Fruit fly (Drosophila melanogaster) whole organism, adult: Measurements from ENCODE around the gene BomBc3.

ENCODE experiments used
- CG11617 ChIP-seq: fragments of 200-800 bp; sonication (Bioruptor generic); optimal IDR thresholded peaks from 2 replicates; lab custom pipeline; 2017; ENCODE audit warnings: mild to moderate bottlenecking, missing biosample characterization, missing genetic modification reagents, missing genetic modification characterization
- CG12768 ChIP-seq: fragments of 200-800 bp; sonication (Bioruptor generic); optimal IDR thresholded peaks from 2 replicates; lab custom pipeline; 2017; ENCODE audit warnings: missing biosample characterization, missing genetic modification characterization, mild to moderate bottlenecking, moderate library complexity, missing genetic modification reagents
- CG14711 ChIP-seq: fragments of 200-800 bp; sonication (Bioruptor generic); optimal IDR thresholded peaks from 2 replicates; lab custom pipeline; 2018; ENCODE audit warnings: missing biosample characterization, mild to moderate bottlenecking, missing genetic modification characterization, moderate library complexity
- CG1620 ChIP-seq: fragments of 200-800 bp; sonication (Bioruptor generic); optimal IDR thresholded peaks from 2 replicates; lab custom pipeline; 2016; ENCODE audit warnings: missing biosample characterization, missing genetic modification characterization
- CG33017 ChIP-seq: fragments of 200-800 bp; sonication (Bioruptor generic); optimal IDR thresholded peaks from 2 replicates; lab custom pipeline; 2018; ENCODE audit warnings: missing biosample characterization, mild to moderate bottlenecking, missing genetic modification characterization, moderate library complexity
- CG5204 ChIP-seq: fragments of 200-800 bp; sonication (Bioruptor generic); optimal IDR thresholded peaks from 2 replicates; lab custom pipeline; 2016; ENCODE audit warnings: missing biosample characterization, missing genetic modification characterization
- CG7045 ChIP-seq: fragments of 200-800 bp; sonication (Bioruptor generic); optimal IDR thresholded peaks from 2 replicates; lab custom pipeline; 2017; ENCODE audit warnings: missing biosample characterization, mild to moderate bottlenecking, missing genetic modification characterization
- CG7101 ChIP-seq: fragments of 200-800 bp; sonication (Bioruptor generic); optimal IDR thresholded peaks from 2 replicates; lab custom pipeline; 2018; ENCODE audit warnings: missing biosample characterization, mild to moderate bottlenecking, missing genetic modification characterization, moderate library complexity
- Clk ChIP-seq: fragments of 200-800 bp; sonication (Bioruptor generic); optimal IDR thresholded peaks from 2 replicates; lab custom pipeline; 2017; ENCODE audit warnings: missing biosample characterization, missing genetic modification characterization
- Crg-1 ChIP-seq: fragments of 200-800 bp; sonication (Bioruptor generic); optimal IDR thresholded peaks from 2 replicates; lab custom pipeline; 2016; ENCODE audit warnings: missing biosample characterization, missing genetic modification characterization
- Hr96 ChIP-seq: fragments of 200-800 bp; sonication (Bioruptor generic); optimal IDR thresholded peaks from 2 replicates; lab custom pipeline; 2016; ENCODE audit warnings: missing biosample characterization, missing genetic modification characterization
- Mnt ChIP-seq: fragments of 200-800 bp; sonication (Bioruptor generic); optimal IDR thresholded peaks from 2 replicates; lab custom pipeline; 2016; ENCODE audit warnings: missing biosample characterization, mild to moderate bottlenecking, missing genetic modification characterization
- bab1 ChIP-seq: fragments of 200-800 bp; sonication (Bioruptor generic); optimal IDR thresholded peaks from 3 replicates; lab custom pipeline; 2019; ENCODE audit warnings: missing biosample characterization, mild to moderate bottlenecking, missing genetic modification characterization, moderate library complexity
- cic ChIP-seq: fragments of 200-800 bp; sonication (Bioruptor generic); optimal IDR thresholded peaks from 2 replicates; lab custom pipeline; 2017; ENCODE audit warnings: missing biosample characterization, mild to moderate bottlenecking, missing genetic modification characterization, moderate library complexity
- cnc ChIP-seq, 2 experiments: fragments of >200 bp; optimal IDR thresholded peaks; 2 replicates each; lab custom pipeline; 2017
- kay ChIP-seq: fragments of 200-800 bp; sonication (Bioruptor generic); peaks from one replicate; lab custom pipeline; 2016; ENCODE audit warnings: missing biosample characterization, missing genetic modification characterization, borderline replicate concordance
- ovo ChIP-seq: fragments of 200-800 bp; sonication (Bioruptor generic); optimal IDR thresholded peaks from 2 replicates; lab custom pipeline; 2016; ENCODE audit warnings: missing biosample characterization, missing genetic modification characterization
- pad ChIP-seq: fragments of 200-800 bp; sonication (Bioruptor generic); optimal IDR thresholded peaks from 3 replicates; lab custom pipeline; 2017; ENCODE audit warnings: missing biosample characterization, missing genetic modification characterization, mild to moderate bottlenecking, moderate library complexity, missing genetic modification reagents
- tj ChIP-seq: fragments of 200-800 bp; sonication (Bioruptor generic); optimal IDR thresholded peaks from 3 replicates; lab custom pipeline; 2017; ENCODE audit warnings: missing biosample characterization, mild to moderate bottlenecking, missing genetic modification characterization, moderate library complexity
- toe ChIP-seq: fragments of 200-800 bp; sonication (Bioruptor generic); optimal IDR thresholded peaks from 2 replicates; lab custom pipeline; 2016; ENCODE audit warnings: missing biosample characterization, missing genetic modification characterization

Gene BomBc3

DNA sequence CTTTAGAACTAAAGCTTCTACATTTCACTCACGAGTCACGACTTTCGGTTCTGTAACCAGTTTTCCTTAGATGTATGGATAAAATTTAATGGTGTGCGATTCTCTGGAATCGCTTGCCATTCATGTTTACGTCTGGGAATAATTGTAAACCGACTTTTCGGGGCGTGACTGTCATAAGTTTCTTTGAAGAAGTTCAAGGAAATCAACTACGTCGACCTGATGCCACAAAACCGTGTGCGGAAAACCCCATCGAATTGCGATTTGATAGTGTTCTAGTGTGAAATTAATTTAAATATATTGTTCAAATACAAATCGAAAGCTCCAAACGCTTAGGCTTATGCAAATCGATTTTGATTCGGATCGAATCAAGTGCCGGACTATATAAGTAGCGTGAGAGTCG lies at the start of gene BomBc3:
BomBc3 (plus strand) TSS at position 301 of the 400 bp plus-strand sequence.
- TF ChIP-seq cic (GFP tag; lab: Kevin White, UChicago) (no peak), pad (no peak), Mnt (GFP tag; lab: Kevin White, UChicago) (no peak), Hr96 (GFP tag; lab: Kevin White, UChicago) (no peak), cnc (optimal IDR thresholded peaks at IDR 0.05; lab: Kevin White, UChicago) (no peak), Crg-1 (GFP tag; lab: Kevin White, UChicago) (no peak), toe (GFP tag; lab: Kevin White, UChicago) (no peak), CG11617 (GFP tag; lab: Kevin White, UChicago) (no peak), CG33017 (no peak), CG12768 (GFP tag; lab: Kevin White, UChicago) (no peak), tj (GFP tag; lab: Kevin White, UChicago) (no peak), CG7101 (tag; lab: Kevin White, UChicago) (no peak), bab1 (GFP tag; lab: Kevin White, UChicago) (no peak), CG14711 (tag; lab: Kevin White, UChicago) (no peak)

DNA sequence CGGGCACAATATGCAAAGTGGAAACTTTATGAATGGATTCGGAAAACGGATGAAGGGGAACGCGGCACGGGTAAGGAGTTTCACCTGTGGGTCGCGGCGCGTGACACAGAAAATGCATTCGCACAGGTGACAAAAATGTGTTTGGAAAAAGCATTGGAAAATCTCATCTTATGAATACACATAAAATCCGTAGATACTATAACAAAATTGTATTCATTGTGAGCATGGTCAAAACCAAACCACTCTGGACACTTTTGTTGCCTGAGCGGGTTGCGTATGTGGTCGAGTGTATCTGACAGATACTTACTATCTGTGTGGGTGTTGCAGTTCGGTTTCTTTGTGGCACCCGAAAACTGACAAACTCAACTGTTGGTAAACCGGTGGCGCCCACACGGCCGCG lies 47.4 kb upstream of the BomBc3 start:
- no peak for TF ChIP-seq toe (GFP tag; lab: Kevin White, UChicago)

DNA sequence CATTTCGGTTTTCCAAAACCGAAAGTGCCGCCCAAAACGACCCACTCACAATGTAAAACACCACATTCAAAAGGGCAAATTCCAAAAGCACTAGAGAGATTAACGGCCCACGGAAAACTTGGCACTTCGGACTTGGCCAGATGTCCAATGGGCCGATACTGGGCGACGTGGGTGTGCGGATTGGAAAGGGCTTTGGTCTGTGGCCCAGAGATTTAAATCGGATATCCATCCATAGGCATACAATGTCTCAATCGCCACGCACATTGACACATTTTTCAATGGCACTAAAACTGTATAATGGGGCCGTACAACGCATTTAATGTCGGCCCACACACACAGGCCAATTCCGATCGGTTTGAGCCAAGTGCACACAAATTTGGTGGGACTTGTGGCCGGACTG lies 46.5 kb upstream of the BomBc3 start:
- no peak for TF ChIP-seq cic (GFP tag; lab: Kevin White, UChicago)
- no peak for TF ChIP-seq kay
- TF ChIP-seq CG12768 (GFP tag; lab: Kevin White, UChicago): no peak
- TF ChIP-seq CG7045 (GFP tag; lab: Kevin White, UChicago): no peak
- TF ChIP-seq toe (GFP tag; lab: Kevin White, UChicago): no peak
- TF ChIP-seq Crg-1 (GFP tag; lab: Kevin White, UChicago): no peak
- TF ChIP-seq cnc (optimal IDR thresholded peaks at IDR 0.05; lab: Kevin White, UChicago): no peak
- no peak for TF ChIP-seq Clk (GFP tag; lab: Kevin White, UChicago)
- no peak for TF ChIP-seq CG1620 (GFP tag; lab: Kevin White, UChicago)
- no peak for TF ChIP-seq CG5204
- TF ChIP-seq CG14711 (tag; lab: Kevin White, UChicago): no peak
- TF ChIP-seq CG7101 (tag; lab: Kevin White, UChicago): no peak
- no peak for TF ChIP-seq tj (GFP tag; lab: Kevin White, UChicago)
- TF ChIP-seq CG33017: no peak
- TF ChIP-seq Hr96 (GFP tag; lab: Kevin White, UChicago): no peak
- TF ChIP-seq bab1 (GFP tag; lab: Kevin White, UChicago): no peak
- no peak for TF ChIP-seq CG11617 (GFP tag; lab: Kevin White, UChicago)
- TF ChIP-seq pad: no peak

DNA sequence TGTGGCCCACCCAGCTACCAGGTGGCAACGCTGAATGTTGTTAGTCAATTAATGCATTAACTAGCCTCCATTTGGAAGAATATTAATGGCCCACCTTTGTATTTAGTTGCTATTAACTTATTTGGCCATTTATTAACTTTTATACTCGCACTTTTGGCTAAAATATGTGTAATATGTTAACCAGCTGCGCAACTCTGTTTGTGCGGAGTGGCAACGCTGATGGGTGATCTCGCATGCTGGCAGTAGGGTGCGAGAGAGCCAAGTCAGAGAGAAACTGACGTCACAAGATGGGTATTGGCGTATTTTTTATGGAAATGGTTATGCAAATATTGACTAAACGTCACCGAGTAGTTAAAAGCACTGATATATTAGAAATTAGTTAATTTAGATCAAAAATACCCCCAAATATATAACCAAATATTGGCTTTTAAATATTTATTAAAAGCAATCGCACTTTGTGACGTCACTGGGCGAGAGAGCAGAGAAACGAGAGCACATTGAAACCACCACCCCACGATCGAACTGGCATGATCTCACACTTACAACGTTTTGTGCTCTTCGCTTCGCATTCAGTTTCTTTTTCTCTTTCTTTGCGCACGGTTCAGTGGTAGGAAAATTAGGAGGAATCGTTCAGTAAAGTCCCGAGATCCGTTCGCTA lies 45.1 kb upstream of the BomBc3 start, which contains the start of gene how:
how (plus strand) TSS at position 567 of the 658 bp plus-strand sequence.
- TF ChIP-seq CG12768 (GFP tag; lab: Kevin White, UChicago) (no peak), CG7101 (tag; lab: Kevin White, UChicago) (peak; percentile 42), Crg-1 (GFP tag; lab: Kevin White, UChicago) (peak; percentile 55), CG11617 (GFP tag; lab: Kevin White, UChicago) (peak; percentile 25), toe (GFP tag; lab: Kevin White, UChicago) (no peak), CG7045 (GFP tag; lab: Kevin White, UChicago) (no peak), Hr96 (GFP tag; lab: Kevin White, UChicago) (no peak), cnc (optimal IDR thresholded peaks at IDR 0.05; lab: Kevin White, UChicago) (no peak), ovo (GFP tag; lab: Kevin White, UChicago) (peak; percentile 8), cic (GFP tag; lab: Kevin White, UChicago) (peak; percentile 47), Clk (GFP tag; lab: Kevin White, UChicago) (no peak), kay (no peak), CG5204 (no peak), bab1 (GFP tag; lab: Kevin White, UChicago) (peak; percentile 49), CG33017 (peak; percentile 37), CG1620 (GFP tag; lab: Kevin White, UChicago) (no peak), Mnt (GFP tag; lab: Kevin White, UChicago) (peak; percentile 47), tj (GFP tag; lab: Kevin White, UChicago) (no peak), CG14711 (tag; lab: Kevin White, UChicago) (peak; percentile 96), pad (peak; percentile 17)

DNA sequence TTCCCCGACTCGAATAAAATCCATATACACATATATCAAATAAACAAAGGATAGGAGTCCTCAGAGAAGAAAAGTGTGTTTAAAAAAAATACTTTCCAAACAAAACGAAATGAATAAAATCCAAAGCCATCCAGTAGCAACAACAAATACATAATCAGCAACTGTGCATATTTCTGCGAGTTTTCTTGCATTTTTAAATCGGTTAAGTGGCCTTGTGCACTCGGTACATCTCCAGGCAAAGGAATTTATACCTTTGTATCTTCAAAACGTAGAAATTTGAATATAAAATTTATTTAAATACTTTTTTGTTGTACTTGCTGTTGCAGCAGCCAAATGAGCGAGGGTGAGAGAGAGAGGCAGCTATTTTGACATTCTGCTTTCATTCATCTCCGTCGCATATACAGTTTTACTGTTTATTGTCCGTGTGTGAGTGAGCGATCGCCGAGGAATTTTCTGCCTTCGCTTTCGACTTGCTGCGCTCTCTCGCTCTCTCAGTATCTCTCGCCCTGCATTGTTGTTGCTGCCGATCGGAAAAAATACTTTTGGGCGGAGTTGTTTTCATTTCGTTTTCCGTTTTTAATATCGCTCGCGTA lies 44.5 kb upstream of the BomBc3 start:
- TF ChIP-seq CG7045 (GFP tag; lab: Kevin White, UChicago): no peak
- no peak for TF ChIP-seq CG33017
- no peak for TF ChIP-seq CG5204
- TF ChIP-seq CG14711 (tag; lab: Kevin White, UChicago): no peak
- no peak for TF ChIP-seq CG7101 (tag; lab: Kevin White, UChicago)
- no peak for TF ChIP-seq toe (GFP tag; lab: Kevin White, UChicago)
- TF ChIP-seq CG1620 (GFP tag; lab: Kevin White, UChicago): no peak
- TF ChIP-seq Mnt (GFP tag; lab: Kevin White, UChicago): no peak
- TF ChIP-seq ovo (GFP tag; lab: Kevin White, UChicago): no peak
- TF ChIP-seq pad: peak; percentile 26
- no peak for TF ChIP-seq cic (GFP tag; lab: Kevin White, UChicago)
- TF ChIP-seq tj (GFP tag; lab: Kevin White, UChicago): peak; percentile 61
